Fruit fly (Drosophila melanogaster): ENCODE results near the gene Ocho.
A peak's percentile ranks its signal among the peaks of the same experiment; 100 is the strongest.

Ocho gene

dm6 chr3L:14982675-14983084 is 8.0 kb downstream of the Ocho start, which contains the start of gene CG5114 (continued):
- TF ChIP-seq Side (GFP tag; optimal IDR thresholded peaks at IDR 0.05): peak; percentile 9
- TF ChIP-seq CG5180 (GFP tag; optimal IDR thresholded peaks at IDR 0.05): no peak
- peak; percentile 42 for TF ChIP-seq CG18011 (GFP tag; optimal IDR thresholded peaks at IDR 0.05)
- TF ChIP-seq Hr39 (optimal IDR thresholded peaks at IDR 0.05): no peak
- TF ChIP-seq Ptx1 (GFP tag; IDR thresholded peaks at IDR 0.05): no peak
- peak; percentile 42 for TF ChIP-seq CG11247 (GFP tag; IDR thresholded peaks at IDR 0.05)
- TF ChIP-seq lov (optimal IDR thresholded peaks at IDR 0.05): no peak
- no peak for TF ChIP-seq lov (GFP tag; IDR thresholded peaks at IDR 0.05)
- peak; percentile 24 for TF ChIP-seq CG8944 (GFP tag; optimal IDR thresholded peaks at IDR 0.05)

dm6 chr3L:14984521-14985150 is 10.0 kb downstream of the Ocho start, which contains the start of gene mnd:
Gene mnd (plus strand): TSS chr3L:14985100.
- TF ChIP-seq CG2199 (GFP tag; IDR thresholded peaks at IDR 0.05): 0 out of 3 replicates have a peak, but pooled peaks have one; percentile 24
- TF ChIP-seq dysf (GFP tag; IDR thresholded peaks at IDR 0.05): no peak
- no peak for TF ChIP-seq PHDP (tag; optimal IDR thresholded peaks at IDR 0.05)
- TF ChIP-seq wek (GFP tag; optimal IDR thresholded peaks at IDR 0.05): no peak
- TF ChIP-seq CG10979 (tag; optimal IDR thresholded peaks at IDR 0.05): peak; percentile 14
- no peak for TF ChIP-seq gt (GFP tag; IDR thresholded peaks at IDR 0.05)
- TF ChIP-seq cg (GFP tag; optimal IDR thresholded peaks at IDR 0.05): peak; percentile 16
- no peak for TF ChIP-seq CG7928 (GFP tag; optimal IDR thresholded peaks at IDR 0.05)
- no peak for TF ChIP-seq CG5953 (GFP tag; IDR thresholded peaks at IDR 0.05)
- TF ChIP-seq maf-S (GFP tag; optimal IDR thresholded peaks at IDR 0.05): no peak
- TF ChIP-seq CG15514 (GFP tag; optimal IDR thresholded peaks at IDR 0.05): no peak
- no peak for TF ChIP-seq eyg (GFP tag; optimal IDR thresholded peaks at IDR 0.05)
- TF ChIP-seq cas (GFP tag; IDR thresholded peaks at IDR 0.05): no peak
- peak; percentile 25 for TF ChIP-seq kah (GFP tag; optimal IDR thresholded peaks at IDR 0.05)
- peak; percentile 13 for TF ChIP-seq dmrt11E (tag; optimal IDR thresholded peaks at IDR 0.05)
- no peak for TF ChIP-seq CG4360 (GFP tag; IDR thresholded peaks at IDR 0.05)
- TF ChIP-seq Med (GFP tag): peak; percentile 27
- TF ChIP-seq CG32767 (GFP tag; IDR thresholded peaks at IDR 0.05): no peak
- no peak for TF ChIP-seq CG12104 (GFP tag; optimal IDR thresholded peaks at IDR 0.05)
- TF ChIP-seq lola (GFP tag; optimal IDR thresholded peaks at IDR 0.05): peak in 1 of 3 experiments; percentile 3
- no peak for TF ChIP-seq mld (GFP tag; IDR thresholded peaks at IDR 0.05; ENCODE audit: partially characterized antibody)
- TF ChIP-seq Rfx (GFP tag; IDR thresholded peaks at IDR 0.05): no peak
- peak; percentile 56 for TF ChIP-seq sens (GFP tag)
- TF ChIP-seq CG8944 (GFP tag; optimal IDR thresholded peaks at IDR 0.05): no peak
- TF ChIP-seq Xrp1 (GFP tag; IDR thresholded peaks at IDR 0.05): peak; percentile 7; the same call in 1 of the 2 replicates
- peak in 1 of 2 experiments; percentile 14 for TF ChIP-seq Hr78 (GFP tag; optimal IDR thresholded peaks at IDR 0.05)
- no peak for TF ChIP-seq CG7786 (GFP tag; optimal IDR thresholded peaks at IDR 0.05)
- no peak for TF ChIP-seq ken (GFP tag; IDR thresholded peaks at IDR 0.05)
- TF ChIP-seq Trl (optimal IDR thresholded peaks at IDR 0.05): peak in 1 of 2 experiments; percentile 24
- TF ChIP-seq Trl (GFP tag; optimal IDR thresholded peaks at IDR 0.05): no peak
- TF ChIP-seq Mes4 (GFP tag; optimal IDR thresholded peaks at IDR 0.05): no peak
- TF ChIP-seq CG2875 (GFP tag; optimal IDR thresholded peaks at IDR 0.05): no peak
- peak; percentile 25 for TF ChIP-seq CG18262 (tag; optimal IDR thresholded peaks at IDR 0.05)
- TF ChIP-seq Fer3 (tag; optimal IDR thresholded peaks at IDR 0.05): no peak
- no peak for TF ChIP-seq ap (GFP tag; IDR thresholded peaks at IDR 0.05)
- TF ChIP-seq Hr3 (GFP tag; optimal IDR thresholded peaks at IDR 0.05): no peak
- no peak for TF ChIP-seq Sin3A (optimal IDR thresholded peaks at IDR 0.05)
- no peak for TF ChIP-seq CG7556 (GFP tag; optimal IDR thresholded peaks at IDR 0.05)
- TF ChIP-seq CG7963 (GFP tag; IDR thresholded peaks at IDR 0.05; ENCODE audit: partially characterized antibody): no peak
- peak; percentile 92 for TF ChIP-seq Drgx (GFP tag; IDR thresholded peaks at IDR 0.05)
- peak; percentile 13 for TF ChIP-seq CG2712 (tag; optimal IDR thresholded peaks at IDR 0.05)
- TF ChIP-seq gem (tag; optimal IDR thresholded peaks at IDR 0.05): no peak
